Fruit fly (Drosophila melanogaster) whole organism, embryonic: ENCODE results near the gene fal.

Experiments
- Antp ChIP-seq: fragments of 200-800 bp; sonication (Bioruptor generic); optimal IDR thresholded peaks from 3 replicates; lab custom pipeline; 2016; ENCODE audit warnings: missing biosample characterization, missing genetic modification characterization
- BEAF-32 ChIP-seq: fragments of 200-800 bp; sonication (Bioruptor generic); optimal IDR thresholded peaks from 3 replicates; lab custom pipeline; 2017; ENCODE audit warnings: missing biosample characterization, missing genetic modification characterization, mild to moderate bottlenecking, moderate library complexity, missing genetic modification reagents
- CG10321 ChIP-seq: fragments of 200-800 bp; sonication (Bioruptor generic); IDR thresholded peaks from 2 replicates; pipeline ENCODE4 v1.3.6; 2022; ENCODE audit warnings: missing biosample characterization, missing genetic modification characterization
- CG10431 ChIP-seq: fragments of 200-800 bp; sonication (Bioruptor generic); optimal IDR thresholded peaks from 3 replicates; lab custom pipeline; 2018; ENCODE audit warnings: missing biosample characterization, mild to moderate bottlenecking, missing genetic modification characterization
- CG11723 ChIP-seq: fragments of 200-800 bp; sonication (Bioruptor generic); optimal IDR thresholded peaks from 2 replicates; lab custom pipeline; 2017; ENCODE audit warnings: missing biosample characterization, mild to moderate bottlenecking, missing genetic modification characterization
- CG12071 ChIP-seq: fragments of 200-800 bp; sonication (Bioruptor generic); optimal IDR thresholded peaks from 3 replicates; lab custom pipeline; 2018; ENCODE audit warnings: missing biosample characterization, mild to moderate bottlenecking, missing genetic modification characterization
- CG12391 ChIP-seq: fragments of 200-800 bp; sonication (Bioruptor generic); optimal IDR thresholded peaks from 3 replicates; lab custom pipeline; 2018; ENCODE audit warnings: missing biosample characterization, mild to moderate bottlenecking, missing genetic modification characterization, moderate library complexity
- CG14014 ChIP-seq: fragments of 200-800 bp; sonication (Bioruptor generic); IDR thresholded peaks from 2 replicates; pipeline ENCODE4 v1.3.6; 2022; ENCODE audit warnings: missing biosample characterization, missing genetic modification characterization
- CG15514 ChIP-seq: fragments of 200-800 bp; sonication (Bioruptor generic); optimal IDR thresholded peaks from 3 replicates; lab custom pipeline; 2017; ENCODE audit warnings: missing biosample characterization, missing genetic modification characterization, mild to moderate bottlenecking, moderate library complexity, missing genetic modification reagents
- CG15601 ChIP-seq: fragments of 200-800 bp; sonication (Bioruptor generic); optimal IDR thresholded peaks from 3 replicates; lab custom pipeline; 2019; ENCODE audit warnings: missing biosample characterization, mild to moderate bottlenecking, missing genetic modification characterization, moderate library complexity
- CG17328 ChIP-seq: fragments of 200-800 bp; sonication (Bioruptor generic); IDR thresholded peaks from 2 replicates; pipeline ENCODE4 v1.3.6; 2022; ENCODE audit warnings: missing biosample characterization, missing genetic modification characterization
- CG17802 ChIP-seq: fragments of 200-800 bp; sonication (Bioruptor generic); optimal IDR thresholded peaks from 2 replicates; lab custom pipeline; 2018; ENCODE audit warnings: missing biosample characterization, mild to moderate bottlenecking, missing genetic modification characterization, moderate library complexity
- CG17912 ChIP-seq: fragments of 200-800 bp; sonication (Bioruptor generic); optimal IDR thresholded peaks from 2 replicates; lab custom pipeline; 2018; ENCODE audit warnings: missing biosample characterization, mild to moderate bottlenecking, missing genetic modification characterization
- CG18476 ChIP-seq: fragments of 200-800 bp; sonication (Bioruptor generic); optimal IDR thresholded peaks from 2 replicates; lab custom pipeline; 2016; ENCODE audit warnings: missing biosample characterization, mild to moderate bottlenecking, missing genetic modification characterization
- CG2129 ChIP-seq: fragments of 200-800 bp; sonication (Bioruptor generic); IDR thresholded peaks from 2 replicates; pipeline ENCODE4 v1.3.6; 2022; ENCODE audit warnings: missing biosample characterization, missing genetic modification characterization; ENCODE audit not compliant: partially characterized antibody
- CG3065 ChIP-seq: fragments of 200-800 bp; sonication (Bioruptor generic); optimal IDR thresholded peaks from 2 replicates; lab custom pipeline; 2016; ENCODE audit warnings: missing biosample characterization, missing genetic modification characterization
- CG3163 ChIP-seq: fragments of 200-800 bp; sonication (Bioruptor generic); optimal IDR thresholded peaks from 3 replicates; lab custom pipeline; 2016; ENCODE audit warnings: missing biosample characterization, missing genetic modification characterization
- CG3726 ChIP-seq: fragments of 200-800 bp; sonication (Bioruptor generic); IDR thresholded peaks from 3 replicates; pipeline ENCODE4, ENCODE4 v1.3.6; 2022; ENCODE audit warnings: missing biosample characterization, missing genetic modification characterization
- CG3838 ChIP-seq: fragments of 200-800 bp; sonication (Bioruptor generic); optimal IDR thresholded peaks from 3 replicates; lab custom pipeline; 2016; ENCODE audit warnings: missing biosample characterization, missing genetic modification characterization
- CG3847 ChIP-seq: fragments of 200-800 bp; sonication (Bioruptor generic); IDR thresholded peaks from 2 replicates; pipeline ENCODE4 v1.3.6; 2022; ENCODE audit warnings: missing biosample characterization, missing genetic modification characterization
- CG4707 ChIP-seq: fragments of 200-800 bp; sonication (Bioruptor generic); optimal IDR thresholded peaks from 2 replicates; lab custom pipeline; 2018; ENCODE audit warnings: missing biosample characterization, mild to moderate bottlenecking, missing genetic modification characterization, moderate library complexity
- CG5180 ChIP-seq: fragments of 200-800 bp; sonication (Bioruptor generic); optimal IDR thresholded peaks from 3 replicates; lab custom pipeline; 2017; ENCODE audit warnings: missing biosample characterization, missing genetic modification characterization, mild to moderate bottlenecking, moderate library complexity, missing genetic modification reagents
- CG5953 ChIP-seq: fragments of 200-800 bp; sonication (Bioruptor generic); IDR thresholded peaks from 2 replicates; pipeline ENCODE4 v1.3.6; 2022; ENCODE audit warnings: missing biosample characterization, missing genetic modification characterization
- CG8359 ChIP-seq: fragments of 200-800 bp; sonication (Bioruptor generic); optimal IDR thresholded peaks from 2 replicates; lab custom pipeline; 2017; ENCODE audit warnings: missing biosample characterization, mild to moderate bottlenecking, missing genetic modification characterization, borderline replicate concordance
- CG8924 ChIP-seq: fragments of 200-800 bp; optimal IDR thresholded peaks from 3 replicates; lab custom pipeline; 2019; ENCODE audit warnings: missing biosample characterization, mild to moderate bottlenecking, missing genetic modification characterization, moderate library complexity
- CG9817 ChIP-seq: fragments of 200-800 bp; sonication (Bioruptor generic); optimal IDR thresholded peaks from 2 replicates; lab custom pipeline; 2018; ENCODE audit warnings: missing biosample characterization, mild to moderate bottlenecking, missing genetic modification characterization, moderate library complexity
- Camta ChIP-seq: fragments of 200-800 bp; sonication (Bioruptor generic); optimal IDR thresholded peaks from 2 replicates; lab custom pipeline; 2016; ENCODE audit warnings: missing biosample characterization, missing genetic modification characterization
- Dll ChIP-seq: fragments of 200-800 bp; sonication (Bioruptor generic); IDR thresholded peaks from 4 replicates; pipeline ENCODE4 v1.3.6; 2022; ENCODE audit warnings: missing biosample characterization, missing genetic modification characterization; ENCODE audit not compliant: partially characterized antibody
- Ets97D ChIP-seq: fragments of 200-800 bp; sonication (Bioruptor generic); optimal IDR thresholded peaks from 3 replicates; lab custom pipeline; 2016; ENCODE audit warnings: missing biosample characterization, missing genetic modification characterization
- HLHmδ ChIP-seq: fragments of 200-800 bp; sonication (Bioruptor generic); optimal IDR thresholded peaks from 2 replicates; lab custom pipeline; 2018; ENCODE audit warnings: missing biosample characterization, mild to moderate bottlenecking, missing genetic modification characterization, moderate library complexity
- Jarid2 ChIP-seq: fragments of 200-800 bp; sonication (Bioruptor generic); optimal IDR thresholded peaks from 3 replicates; lab custom pipeline; 2017; ENCODE audit warnings: mild to moderate bottlenecking, missing biosample characterization, missing genetic modification reagents, missing genetic modification characterization
- MESR4 ChIP-seq: fragments of 200-800 bp; sonication (Bioruptor generic); optimal IDR thresholded peaks from 2 replicates; lab custom pipeline; 2018; ENCODE audit warnings: missing biosample characterization, mild to moderate bottlenecking, missing genetic modification characterization, moderate library complexity
- Med ChIP-seq: fragments of 200-800 bp; sonication (Bioruptor generic); peaks from one replicate; lab custom pipeline; 2016; ENCODE audit warnings: missing biosample characterization, missing genetic modification characterization, mild to moderate bottlenecking, inconsistent platforms, moderate library complexity
- Mrtf ChIP-seq: fragments of 200-800 bp; sonication (Bioruptor generic); IDR thresholded peaks from 3 replicates; pipeline ENCODE4 v1.3.6; 2022; ENCODE audit warnings: missing biosample characterization, missing genetic modification characterization
- Oli ChIP-seq: fragments of 200-800 bp; sonication (Bioruptor generic); optimal IDR thresholded peaks from 2 replicates; lab custom pipeline; 2018; ENCODE audit warnings: missing biosample characterization, mild to moderate bottlenecking, missing genetic modification characterization, moderate library complexity
- Sox102F ChIP-seq: fragments of 200-800 bp; sonication (Bioruptor generic); optimal IDR thresholded peaks from 2 replicates; lab custom pipeline; 2018; ENCODE audit warnings: missing biosample characterization, mild to moderate bottlenecking, missing genetic modification characterization, moderate library complexity
- Sry-β ChIP-seq: fragments of 200-800 bp; sonication (Bioruptor generic); optimal IDR thresholded peaks from 2 replicates; lab custom pipeline; 2018; ENCODE audit warnings: missing biosample characterization, mild to moderate bottlenecking, missing genetic modification characterization, moderate library complexity
- ara ChIP-seq: fragments of 200-800 bp; sonication (Bioruptor generic); IDR thresholded peaks from 2 replicates; pipeline ENCODE4 v1.3.6; 2022; ENCODE audit warnings: missing biosample characterization, missing genetic modification characterization
- ash1 ChIP-seq: fragments of 200-800 bp; sonication (Bioruptor generic); optimal IDR thresholded peaks from 2 replicates; lab custom pipeline; 2018; ENCODE audit warnings: missing biosample characterization, mild to moderate bottlenecking, missing genetic modification characterization
- bowl ChIP-seq: fragments of 200-800 bp; sonication (Bioruptor generic); IDR thresholded peaks from 2 replicates; pipeline ENCODE4 v1.3.6; 2022; ENCODE audit warnings: missing biosample characterization, missing genetic modification characterization
- bsh ChIP-seq, 2 experiments: fragments of 200-800 bp; sonication (Bioruptor generic); optimal IDR thresholded peaks; 2 replicates each; lab custom pipeline; 2017 to 2018; ENCODE audit warnings: mild to moderate bottlenecking in 2 of 2, missing biosample characterization in 2 of 2, missing genetic modification characterization in 2 of 2, moderate library complexity in 1 of 2
- cad ChIP-seq: fragments of >200 bp; optimal IDR thresholded peaks from 2 replicates; lab custom pipeline; 2017; ENCODE audit warnings: missing biosample characterization, missing genetic modification characterization
- ewg ChIP-seq: fragments of 200-800 bp; sonication (Bioruptor generic); optimal IDR thresholded peaks from 3 replicates; lab custom pipeline; 2017; ENCODE audit warnings: mild to moderate bottlenecking, missing biosample characterization, missing genetic modification reagents, missing genetic modification characterization
- gcm2 ChIP-seq: fragments of 200-800 bp; sonication (Bioruptor generic); optimal IDR thresholded peaks from 2 replicates; lab custom pipeline; 2016; ENCODE audit warnings: missing biosample characterization, missing genetic modification characterization
- ken ChIP-seq: fragments of 200-800 bp; sonication (Bioruptor generic); IDR thresholded peaks from 3 replicates; pipeline ENCODE4 v1.3.6; 2022; ENCODE audit warnings: missing biosample characterization, missing genetic modification characterization
- nerfin-1 ChIP-seq: fragments of 200-800 bp; sonication (Bioruptor generic); optimal IDR thresholded peaks from 3 replicates; lab custom pipeline; 2019; ENCODE audit warnings: missing biosample characterization, mild to moderate bottlenecking, missing genetic modification characterization, moderate library complexity
- nmo ChIP-seq: fragments of 200-800 bp; sonication (Bioruptor generic); optimal IDR thresholded peaks from 2 replicates; lab custom pipeline; 2018; ENCODE audit warnings: missing biosample characterization, mild to moderate bottlenecking, missing genetic modification characterization, moderate library complexity
- so ChIP-seq: fragments of 200-800 bp; sonication (Bioruptor generic); IDR thresholded peaks from 3 replicates; pipeline ENCODE4 v1.3.6; 2022; ENCODE audit warnings: missing biosample characterization, missing genetic modification characterization
- wek ChIP-seq: fragments of 200-800 bp; sonication (Bioruptor generic); optimal IDR thresholded peaks from 3 replicates; lab custom pipeline; 2018; ENCODE audit warnings: missing biosample characterization, mild to moderate bottlenecking, missing genetic modification characterization, moderate library complexity

Gene fal

dm6 chr3L:19260278-19260803 is 34.0 kb upstream of the fal start, which contains the start of gene nes (continued):
- TF ChIP-seq ken (GFP tag; lab: Robert Waterston, UW), result no peak
- TF ChIP-seq CG2129 (GFP tag; lab: Robert Waterston, UW), result no peak
- TF ChIP-seq CG9817 (tag; lab: Kevin White, UChicago), result peak; percentile 13
- TF ChIP-seq CG8359 (GFP tag; lab: Kevin White, UChicago), result no peak
- no peak for TF ChIP-seq bowl (GFP tag; lab: Robert Waterston, UW)
- no peak for TF ChIP-seq Sox102F
- TF ChIP-seq CG3847 (GFP tag; lab: Robert Waterston, UW), result peak; percentile 26
- no peak for TF ChIP-seq CG4707 (GFP tag; lab: Kevin White, UChicago)
- no peak for TF ChIP-seq ewg (GFP tag; lab: Kevin White, UChicago)
- TF ChIP-seq BEAF-32 (GFP tag; lab: Kevin White, UChicago), result peak; percentile 11
- peak; percentile 2 for TF ChIP-seq CG15514 (GFP tag; lab: Kevin White, UChicago)
- no peak for TF ChIP-seq Dll (GFP tag; lab: Robert Waterston, UW)
- TF ChIP-seq CG17912 (GFP tag; lab: Kevin White, UChicago), result no peak
- no peak for TF ChIP-seq CG10321 (GFP tag; lab: Robert Waterston, UW)
- no peak for TF ChIP-seq CG5180 (GFP tag; lab: Kevin White, UChicago)
- TF ChIP-seq CG15601 (tag; lab: Kevin White, UChicago), result no peak
- no peak for TF ChIP-seq CG17802
- no peak for TF ChIP-seq nmo (GFP tag; lab: Kevin White, UChicago)
- TF ChIP-seq MESR4 (GFP tag; lab: Kevin White, UChicago), result peak; percentile 88
- TF ChIP-seq gcm2 (GFP tag; lab: Kevin White, UChicago), result no peak
- TF ChIP-seq CG8924 (tag; lab: Kevin White, UChicago), result peak; percentile 23
- TF ChIP-seq CG12391 (tag; lab: Kevin White, UChicago), result peak; percentile 11
- TF ChIP-seq HLHmδ (GFP tag; lab: Kevin White, UChicago), result no peak
- TF ChIP-seq ara (GFP tag; lab: Robert Waterston, UW), result no peak
- no peak for TF ChIP-seq nerfin-1 (tag; lab: Kevin White, UChicago)
- no peak for TF ChIP-seq CG14014 (GFP tag; lab: Robert Waterston, UW)
- no peak for TF ChIP-seq so (GFP tag; lab: Robert Waterston, UW)
- no peak for TF ChIP-seq CG12071 (GFP tag; lab: Kevin White, UChicago)
- TF ChIP-seq CG3838, result no peak
- TF ChIP-seq CG11723 (GFP tag; lab: Kevin White, UChicago), result no peak
- peak; percentile 78 for TF ChIP-seq Med (GFP tag; lab: Kevin White, UChicago)
- no peak for TF ChIP-seq cad (GFP tag; lab: Kevin White, UChicago)
- no peak for TF ChIP-seq CG3065 (GFP tag; lab: Kevin White, UChicago)
- peak; percentile 17 for TF ChIP-seq Jarid2
- TF ChIP-seq Oli (tag; lab: Kevin White, UChicago), result no peak
- TF ChIP-seq Antp (GFP tag; lab: Kevin White, UChicago), result no peak
- peak; percentile 22 for TF ChIP-seq Ets97D (GFP tag; lab: Kevin White, UChicago)
- TF ChIP-seq CG18476 (GFP tag; lab: Kevin White, UChicago), result no peak
- TF ChIP-seq CG17328 (GFP tag; lab: Robert Waterston, UW), result no peak
- no peak for TF ChIP-seq CG3163 (GFP tag; lab: Kevin White, UChicago)
- no peak for TF ChIP-seq ash1
- no peak for TF ChIP-seq CG3726 (GFP tag; lab: Robert Waterston, UW)
- TF ChIP-seq Mrtf, result no peak
- no peak for TF ChIP-seq CG5953
- no peak for TF ChIP-seq Sry-β (GFP tag; lab: Kevin White, UChicago)
- TF ChIP-seq wek (GFP tag; lab: Kevin White, UChicago), result no peak
- TF ChIP-seq Camta (GFP tag; lab: Kevin White, UChicago), result no peak
- TF ChIP-seq CG10431 (GFP tag; lab: Kevin White, UChicago), result no peak
- no peak for TF ChIP-seq bsh (GFP tag; optimal IDR thresholded peaks at IDR 0.05; lab: Kevin White, UChicago)
